Worm (Caenorhabditis elegans) whole organism, L4 larva: ENCODE data around the gene B0280.2.

ENCODE experiments used
- F10B5.3 ChIP-seq: sonication (generic microtip); optimal IDR thresholded peaks from 2 replicates; lab custom pipeline; 2016; ENCODE audit warnings: mild to moderate bottlenecking, missing genetic modification characterization, missing compliant biosample characterization
- arid-1 ChIP-seq: fragments of 200-800 bp; sonication (Bioruptor generic); conservative IDR thresholded peaks from 2 replicates; pipeline ENCODE4 v1.3.6; 2022; ENCODE audit warnings: missing genetic modification reagents, missing genetic modification characterization, missing compliant biosample characterization
- fkh-10 ChIP-seq: fragments of 150-350 bp; optimal IDR thresholded peaks from 2 replicates; lab custom pipeline; 2014; ENCODE audit warnings: missing biosample characterization, missing genetic modification reagents, missing genetic modification characterization
- lin-38 ChIP-seq: fragments of 200-800 bp; sonication (Bioruptor generic); IDR thresholded peaks from 2 replicates; pipeline ENCODE4 v1.3.6; 2022; ENCODE audit warnings: missing genetic modification reagents, missing genetic modification characterization, missing compliant biosample characterization
- nhr-28 ChIP-seq: fragments of 150-350 bp; optimal IDR thresholded peaks from 2 replicates; lab custom pipeline; 2014; ENCODE audit warnings: missing biosample characterization, missing genetic modification characterization

DNA sequence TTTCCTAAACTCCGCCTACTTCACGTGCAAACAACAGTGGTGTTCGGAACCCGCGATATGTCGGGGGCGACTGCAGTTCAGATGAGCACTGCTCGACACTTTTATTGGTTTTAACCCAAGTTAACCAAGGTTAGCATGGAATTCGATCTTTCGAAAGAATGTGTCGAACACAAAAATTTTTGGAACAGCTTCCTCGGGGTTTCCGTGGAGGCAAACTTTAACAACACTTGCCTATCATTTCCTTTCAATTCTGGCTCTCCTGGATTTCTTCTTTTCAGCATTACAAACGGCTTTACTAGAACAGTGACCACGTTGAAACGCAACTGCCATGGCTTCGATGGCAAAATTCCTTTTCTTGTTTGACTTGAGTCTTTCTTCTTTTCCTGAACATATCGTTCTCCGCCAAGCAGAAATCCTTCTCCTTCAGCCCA is 16.8 kb downstream of the B0280.2 start:
- TF ChIP-seq F10B5.3 (tag; lab: Kevin White, UChicago) (peak; percentile 22), fkh-10 (GFP tag; lab: Kevin White, UChicago) (no peak), arid-1 (GFP tag; lab: Robert Waterston, UW) (peak; percentile 70), lin-38 (GFP tag; lab: Robert Waterston, UW) (peak; percentile 68), nhr-28 (peak; percentile 57)
